Fruit fly (Drosophila melanogaster) whole organism: Measurements from ENCODE around the gene CG32486.
A peak's percentile ranks its signal among the peaks of the same experiment; 100 is the strongest.

Experiments
- EcR ChIP-seq, 2 experiments: fragments of >200 bp; optimal IDR thresholded peaks; 2 replicates each; lab custom pipeline; 2017; ENCODE audit warnings: missing biosample characterization in 2 of 2, missing genetic modification characterization in 2 of 2, missing genetic modification reagents in 2 of 2
- pan ChIP-seq: fragments of >200 bp; optimal IDR thresholded peaks from 2 replicates; lab custom pipeline; 2017

DNA sequence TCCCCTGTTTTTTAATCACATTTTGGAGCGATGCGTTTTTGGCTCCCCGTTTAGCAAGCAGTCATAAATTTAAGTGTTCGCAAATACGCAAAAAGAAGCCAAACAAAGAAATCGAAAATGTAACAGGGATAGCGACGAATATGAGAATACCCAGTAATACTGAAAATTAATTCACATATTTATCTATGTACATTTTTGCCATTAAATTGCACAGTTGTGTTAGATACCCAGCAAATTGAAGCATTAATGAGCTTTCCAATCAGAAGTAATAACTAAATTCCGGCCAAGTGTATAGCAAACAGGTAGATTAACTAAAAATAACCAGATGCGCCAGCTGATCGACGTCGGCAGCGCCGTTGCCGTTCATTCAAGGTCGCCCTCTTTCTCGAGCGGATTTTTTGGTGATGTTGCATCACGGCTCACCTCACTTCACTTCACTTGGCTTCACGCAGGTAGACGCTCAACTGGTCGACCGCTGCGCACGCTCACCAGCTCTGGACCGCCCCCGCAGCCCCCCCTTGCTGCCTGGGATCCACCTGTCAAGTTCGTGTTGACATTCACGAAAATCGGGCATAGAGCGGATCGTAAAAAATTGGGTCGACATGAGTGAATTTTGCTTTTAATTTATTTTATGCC, 33.6 kb downstream of the CG32486 start:
- TF ChIP-seq EcR (GFP tag; optimal IDR thresholded peaks at IDR 0.05; lab: Kevin White, UChicago) = no peak
- TF ChIP-seq pan (lab: Kevin White, UChicago) = peak; percentile 77
